Fruit fly (Drosophila melanogaster): ENCODE results near the gene Gr94a.

- TF ChIP-seq usp (GFP tag; optimal IDR thresholded peaks at IDR 0.05) (no peak), psq (optimal IDR thresholded peaks at IDR 0.05) (no peak), pan (optimal IDR thresholded peaks at IDR 0.05) (no peak)
Observed at dm6 chr3R:23026652-23027427, 24.6 kb upstream of the Gr94a start, which contains the start of gene lmd.
